1 fruit fly cellular context compared by ENCODE assay signal in genomic region chr3R:15356645-15357431, dm6.
TF ChIP-seq lines count a peak whose summit lies in the region.

Gene Atg4b (minus strand): TSS chr3R:15356924.
Gene Hibch (plus strand): TSS chr3R:15357229.

TF ChIP-seq in whole organism, embryonic, 481 proteins besides CTCF, POLR2A, EP300 and RAD21 (continued from another document):
- peak; percentile 98 for TF ChIP-seq ewg (GFP tag; optimal IDR thresholded peaks at IDR 0.05; lab: Kevin White, UChicago)
- peak; percentile 61; the same call in 1 of the 2 replicates for TF ChIP-seq Taf1 (GFP tag; IDR thresholded peaks at IDR 0.05; lab: Robert Waterston, UW)
- no peak; the same call in 1 of the 2 replicates for TF ChIP-seq dati (GFP tag; IDR thresholded peaks at IDR 0.05; lab: Robert Waterston, UW)
- TF ChIP-seq Lim3 (GFP tag; IDR thresholded peaks at IDR 0.05; lab: Robert Waterston, UW) = 0 out of 2 replicates have a peak, but pooled peaks have one; percentile 25
- TF ChIP-seq ase (GFP tag; IDR thresholded peaks at IDR 0.05; lab: Robert Waterston, UW) = peak; percentile 66; the same call in 2 of the 3 replicates
- peak; percentile 82 for TF ChIP-seq CG9727 (GFP tag; optimal IDR thresholded peaks at IDR 0.05; lab: Kevin White, UChicago)
- peak; percentile 62; the same call in 2 of the 3 replicates for TF ChIP-seq zfh1 (GFP tag; IDR thresholded peaks at IDR 0.05; lab: Robert Waterston, UW)
- TF ChIP-seq CG14441 (GFP tag; IDR thresholded peaks at IDR 0.05; lab: Robert Waterston, UW) = peak; percentile 78
- TF ChIP-seq CG18764 (GFP tag; optimal IDR thresholded peaks at IDR 0.05; lab: Kevin White, UChicago) = peak; percentile 73
- TF ChIP-seq Tbp (GFP tag; optimal IDR thresholded peaks at IDR 0.05; lab: Kevin White, UChicago) = no peak
- peak; percentile 79 for TF ChIP-seq nerfin-1 (tag; optimal IDR thresholded peaks at IDR 0.05; lab: Kevin White, UChicago)
- peak; percentile 41; the same call in 1 of the 2 replicates for TF ChIP-seq amos (GFP tag; IDR thresholded peaks at IDR 0.05; lab: Robert Waterston, UW; ENCODE audit: partially characterized antibody)
- TF ChIP-seq tx (GFP tag; optimal IDR thresholded peaks at IDR 0.05; lab: Kevin White, UChicago) = peak; percentile 23
- TF ChIP-seq ssp (GFP tag; IDR thresholded peaks at IDR 0.05; lab: Robert Waterston, UW) = peak; percentile 75
- peak; percentile 82 for TF ChIP-seq NFAT (GFP tag; IDR thresholded peaks at IDR 0.05; lab: Robert Waterston, UW)
- no peak for TF ChIP-seq jing (GFP tag; optimal IDR thresholded peaks at IDR 0.05; lab: Kevin White, UChicago)
- TF ChIP-seq unpg (GFP tag; optimal IDR thresholded peaks at IDR 0.05; lab: Kevin White, UChicago) = peak; percentile 80
- TF ChIP-seq crp (GFP tag; optimal IDR thresholded peaks at IDR 0.05; lab: Kevin White, UChicago) = peak; percentile 48 to 91
- TF ChIP-seq dan (GFP tag; IDR thresholded peaks at IDR 0.05; lab: Robert Waterston, UW) = peak; percentile 57
- 0 out of 3 replicates have a peak, but pooled peaks have one; percentile 22 for TF ChIP-seq z (GFP tag; IDR thresholded peaks at IDR 0.05; lab: Robert Waterston, UW)
- no peak for TF ChIP-seq CG9876 (GFP tag; optimal IDR thresholded peaks at IDR 0.05; lab: Kevin White, UChicago)
- TF ChIP-seq CG4854 (GFP tag; optimal IDR thresholded peaks at IDR 0.05; lab: Kevin White, UChicago) = peak; percentile 16
- TF ChIP-seq nerfin-2 (GFP tag; IDR thresholded peaks at IDR 0.05; lab: Robert Waterston, UW; ENCODE audit: partially characterized antibody) = no peak
- peak; percentile 87 for TF ChIP-seq exex (tag; optimal IDR thresholded peaks at IDR 0.05; lab: Kevin White, UChicago)
- peak; percentile 55 for TF ChIP-seq CG7928 (GFP tag; optimal IDR thresholded peaks at IDR 0.05; lab: Kevin White, UChicago)
- no peak for TF ChIP-seq Camta (GFP tag; optimal IDR thresholded peaks at IDR 0.05; lab: Kevin White, UChicago)
- TF ChIP-seq Fer3 (tag; optimal IDR thresholded peaks at IDR 0.05; lab: Kevin White, UChicago) = peak; percentile 87
- TF ChIP-seq dm (GFP tag; optimal IDR thresholded peaks at IDR 0.05; lab: Kevin White, UChicago) = no peak
- no peak for TF ChIP-seq CkIIα-i1 (GFP tag; IDR thresholded peaks at IDR 0.05; lab: Robert Waterston, UW)
- no peak for TF ChIP-seq otp (GFP tag; IDR thresholded peaks at IDR 0.05; lab: Robert Waterston, UW)
- no peak for TF ChIP-seq Eip74EF (GFP tag; optimal IDR thresholded peaks at IDR 0.05; lab: Kevin White, UChicago)
- peak; percentile 72 for TF ChIP-seq CG9437 (GFP tag; optimal IDR thresholded peaks at IDR 0.05; lab: Kevin White, UChicago)
- TF ChIP-seq CG42726 (GFP tag; IDR thresholded peaks at IDR 0.05; lab: Robert Waterston, UW; ENCODE audit: partially characterized antibody) = peak; percentile 64
- peak; percentile 90 for TF ChIP-seq CG12391 (tag; optimal IDR thresholded peaks at IDR 0.05; lab: Kevin White, UChicago)
- peak; percentile 22 for TF ChIP-seq fu2 (GFP tag; optimal IDR thresholded peaks at IDR 0.05; lab: Kevin White, UChicago)
- no peak for TF ChIP-seq ham (GFP tag; IDR thresholded peaks at IDR 0.05; lab: Robert Waterston, UW)
- no peak for TF ChIP-seq her (GFP tag; optimal IDR thresholded peaks at IDR 0.05; lab: Kevin White, UChicago)
- peak; percentile 89 for TF ChIP-seq grau (tag; optimal IDR thresholded peaks at IDR 0.05; lab: Kevin White, UChicago)
- TF ChIP-seq trem (tag; optimal IDR thresholded peaks at IDR 0.05; lab: Kevin White, UChicago) = peak; percentile 87
- no peak for TF ChIP-seq NC2α (GFP tag; optimal IDR thresholded peaks at IDR 0.05; lab: Kevin White, UChicago)
- no peak for TF ChIP-seq run (tag; optimal IDR thresholded peaks at IDR 0.05; lab: Kevin White, UChicago)
- TF ChIP-seq CG11504 (tag; optimal IDR thresholded peaks at IDR 0.05; lab: Kevin White, UChicago) = no peak
- TF ChIP-seq crol (GFP tag; IDR thresholded peaks at IDR 0.05; lab: Robert Waterston, UW) = no peak
- TF ChIP-seq Elba2 (GFP tag; optimal IDR thresholded peaks at IDR 0.05; lab: Kevin White, UChicago) = peak; percentile 84
- peak; percentile 74 for TF ChIP-seq CG10366 (GFP tag; IDR thresholded peaks at IDR 0.05; lab: Robert Waterston, UW)
- no peak for TF ChIP-seq Bgb (GFP tag; IDR thresholded peaks at IDR 0.05; lab: Robert Waterston, UW; ENCODE audit: partially characterized antibody)
- TF ChIP-seq CG34376 (GFP tag; optimal IDR thresholded peaks at IDR 0.05; lab: Kevin White, UChicago) = peak; percentile 82
- TF ChIP-seq Dref (GFP tag; IDR thresholded peaks at IDR 0.05; lab: Robert Waterston, UW) = peak; percentile 36; the same call in 1 of the 2 replicates
- peak; percentile 85 for TF ChIP-seq NfI (GFP tag; optimal IDR thresholded peaks at IDR 0.05; lab: Kevin White, UChicago)
- TF ChIP-seq CG10979 (tag; optimal IDR thresholded peaks at IDR 0.05; lab: Kevin White, UChicago) = peak; percentile 84
- TF ChIP-seq shn (GFP tag; optimal IDR thresholded peaks at IDR 0.05; lab: Kevin White, UChicago) = no peak
- TF ChIP-seq knrl (GFP tag; IDR thresholded peaks at IDR 0.05; lab: Robert Waterston, UW; ENCODE audit: partially characterized antibody) = 0 out of 3 replicates have a peak, but pooled peaks have one; percentile 20
- TF ChIP-seq MBD-R2 (GFP tag; IDR thresholded peaks at IDR 0.05; lab: Robert Waterston, UW) = peak; percentile 87
- peak; percentile 60; the same call in 1 of the 3 replicates for TF ChIP-seq CG2889 (GFP tag; IDR thresholded peaks at IDR 0.05; lab: Robert Waterston, UW)
- no peak for TF ChIP-seq disco-r (GFP tag; optimal IDR thresholded peaks at IDR 0.05; lab: Kevin White, UChicago)
- peak; percentile 89 for TF ChIP-seq Max (GFP tag; optimal IDR thresholded peaks at IDR 0.05; lab: Kevin White, UChicago)
- TF ChIP-seq cwo (GFP tag; optimal IDR thresholded peaks at IDR 0.05; lab: Kevin White, UChicago) = peak; percentile 79
- TF ChIP-seq stwl (tag; optimal IDR thresholded peaks at IDR 0.05; lab: Kevin White, UChicago) = peak; percentile 51
- TF ChIP-seq Rx (GFP tag; IDR thresholded peaks at IDR 0.05; lab: Robert Waterston, UW) = peak; percentile 71; the same call in 1 of the 2 replicates
- TF ChIP-seq MESR4 (GFP tag; optimal IDR thresholded peaks at IDR 0.05; lab: Kevin White, UChicago) = peak; percentile 79
- TF ChIP-seq Kr (GFP tag; optimal IDR thresholded peaks at IDR 0.05; lab: Kevin White, UChicago) = no peak
- 0 out of 2 replicates have a peak, but pooled peaks have one; percentile 27 for TF ChIP-seq CG16779 (GFP tag; IDR thresholded peaks at IDR 0.05; lab: Robert Waterston, UW)
- TF ChIP-seq Myb (GFP tag; optimal IDR thresholded peaks at IDR 0.05; lab: Kevin White, UChicago) = peak; percentile 15
- no peak for TF ChIP-seq bab2 (GFP tag; optimal IDR thresholded peaks at IDR 0.05; lab: Kevin White, UChicago)
- peak; percentile 85 for TF ChIP-seq dysf (GFP tag; IDR thresholded peaks at IDR 0.05; lab: Robert Waterston, UW)
- peak; percentile 93 for TF ChIP-seq CG2678 (tag; optimal IDR thresholded peaks at IDR 0.05; lab: Kevin White, UChicago)
- TF ChIP-seq esg (GFP tag; conservative IDR thresholded peaks at IDR 0.05; lab: Robert Waterston, UW) = peak; percentile 76
- TF ChIP-seq CG12942 (GFP tag; optimal IDR thresholded peaks at IDR 0.05; lab: Kevin White, UChicago) = peak; percentile 74
- peak; percentile 44 for TF ChIP-seq CG10274 (GFP tag; optimal IDR thresholded peaks at IDR 0.05; lab: Kevin White, UChicago)
- TF ChIP-seq ab (GFP tag; optimal IDR thresholded peaks at IDR 0.05; lab: Kevin White, UChicago) = no peak
- TF ChIP-seq CG8388 (GFP tag; optimal IDR thresholded peaks at IDR 0.05; lab: Kevin White, UChicago) = peak; percentile 76
- no peak for TF ChIP-seq usp (GFP tag; optimal IDR thresholded peaks at IDR 0.05; lab: Kevin White, UChicago)
- TF ChIP-seq lilli (GFP tag; optimal IDR thresholded peaks at IDR 0.05; lab: Kevin White, UChicago) = peak; percentile 74
- TF ChIP-seq ATbp (GFP tag; optimal IDR thresholded peaks at IDR 0.05; lab: Kevin White, UChicago) = peak; percentile 59
- peak; percentile 85 for TF ChIP-seq CG10147 (GFP tag; optimal IDR thresholded peaks at IDR 0.05; lab: Kevin White, UChicago)
- TF ChIP-seq CG7556 (GFP tag; optimal IDR thresholded peaks at IDR 0.05; lab: Kevin White, UChicago) = peak; percentile 87
- TF ChIP-seq CG34224 (GFP tag; IDR thresholded peaks at IDR 0.05; lab: Robert Waterston, UW; ENCODE audit: partially characterized antibody) = no peak
- TF ChIP-seq gt (GFP tag; IDR thresholded peaks at IDR 0.05; lab: Robert Waterston, UW) = peak; percentile 59; the same call in 1 of the 2 replicates
- TF ChIP-seq CG4820 (GFP tag; optimal IDR thresholded peaks at IDR 0.05; lab: Kevin White, UChicago) = peak; percentile 76
- TF ChIP-seq CG15479 (GFP tag; optimal IDR thresholded peaks at IDR 0.05; lab: Kevin White, UChicago) = peak; percentile 62
- TF ChIP-seq Ptx1 (GFP tag; IDR thresholded peaks at IDR 0.05; lab: Robert Waterston, UW) = peak; percentile 90
- TF ChIP-seq ci (GFP tag; IDR thresholded peaks at IDR 0.05; lab: Robert Waterston, UW) = peak; percentile 74; the same call in 2 of the 3 replicates
- peak; percentile 82 for TF ChIP-seq CG1602 (GFP tag; optimal IDR thresholded peaks at IDR 0.05; lab: Kevin White, UChicago)
- peak; percentile 88 for TF ChIP-seq Xbp1 (GFP tag; optimal IDR thresholded peaks at IDR 0.05; lab: Kevin White, UChicago)
- peak; percentile 90 for TF ChIP-seq Meics (GFP tag; optimal IDR thresholded peaks at IDR 0.05; lab: Kevin White, UChicago)
- TF ChIP-seq gro (GFP tag; optimal IDR thresholded peaks at IDR 0.05; lab: Kevin White, UChicago) = no peak
- TF ChIP-seq CG11695 (GFP tag; IDR thresholded peaks at IDR 0.05; lab: Robert Waterston, UW) = no peak; the same call in 1 of the 3 replicates
- TF ChIP-seq wdn (GFP tag; IDR thresholded peaks at IDR 0.05; lab: Robert Waterston, UW) = peak; percentile 79
- peak; percentile 94 for TF ChIP-seq CG9932 (GFP tag; IDR thresholded peaks at IDR 0.05; lab: Robert Waterston, UW)
- TF ChIP-seq nau (GFP tag; optimal IDR thresholded peaks at IDR 0.05; lab: Kevin White, UChicago) = no peak
- peak; percentile 81; the same call in 1 of the 2 replicates for TF ChIP-seq vvl (GFP tag; IDR thresholded peaks at IDR 0.05; lab: Robert Waterston, UW)
- TF ChIP-seq E2f1 (GFP tag; IDR thresholded peaks at IDR 0.05; lab: Robert Waterston, UW) = peak; percentile 68
- peak; percentile 80 for TF ChIP-seq lbe (GFP tag; optimal IDR thresholded peaks at IDR 0.05; lab: Kevin White, UChicago)
- peak; percentile 91 for TF ChIP-seq slbo (GFP tag; IDR thresholded peaks at IDR 0.05; lab: Robert Waterston, UW)
- peak; percentile 69; the same call in 2 of the 3 replicates for TF ChIP-seq croc (GFP tag; conservative IDR thresholded peaks at IDR 0.05; lab: Robert Waterston, UW)
- TF ChIP-seq fd3F (GFP tag; optimal IDR thresholded peaks at IDR 0.05; lab: Kevin White, UChicago) = peak; percentile 79
- no peak for TF ChIP-seq Sox102F (GFP tag; optimal IDR thresholded peaks at IDR 0.05; lab: Kevin White, UChicago)
- TF ChIP-seq HLH4C (GFP tag; IDR thresholded peaks at IDR 0.05; lab: Robert Waterston, UW; ENCODE audit: partially characterized antibody) = no peak
- no peak for TF ChIP-seq pb (GFP tag; optimal IDR thresholded peaks at IDR 0.05; lab: Kevin White, UChicago)
- no peak for TF ChIP-seq Doc2 (GFP tag; IDR thresholded peaks at IDR 0.05; lab: Robert Waterston, UW)
- TF ChIP-seq Ada2b (GFP tag; IDR thresholded peaks at IDR 0.05; lab: Robert Waterston, UW) = peak; percentile 79
- no peak for TF ChIP-seq CG7786 (GFP tag; optimal IDR thresholded peaks at IDR 0.05; lab: Kevin White, UChicago)
- TF ChIP-seq pfk (GFP tag; optimal IDR thresholded peaks at IDR 0.05; lab: Kevin White, UChicago) = peak; percentile 47
- TF ChIP-seq Dek (tag; optimal IDR thresholded peaks at IDR 0.05; lab: Kevin White, UChicago) = no peak
- TF ChIP-seq CG3163 (GFP tag; optimal IDR thresholded peaks at IDR 0.05; lab: Kevin White, UChicago) = no peak
- TF ChIP-seq CG12104 (GFP tag; optimal IDR thresholded peaks at IDR 0.05; lab: Kevin White, UChicago) = peak; percentile 79
- 0 out of 2 replicates have a peak, but pooled peaks have one; percentile 42 for TF ChIP-seq chm (GFP tag; IDR thresholded peaks at IDR 0.05; lab: Robert Waterston, UW)
- TF ChIP-seq sug (tag; optimal IDR thresholded peaks at IDR 0.05; lab: Kevin White, UChicago) = peak; percentile 93
- peak; percentile 78 for TF ChIP-seq scrt (GFP tag; optimal IDR thresholded peaks at IDR 0.05; lab: Kevin White, UChicago)
- TF ChIP-seq CG15696 (tag; optimal IDR thresholded peaks at IDR 0.05; lab: Kevin White, UChicago) = peak; percentile 91
- no peak for TF ChIP-seq slp2 (GFP tag; optimal IDR thresholded peaks at IDR 0.05; lab: Kevin White, UChicago)
- peak; percentile 69; the same call in 1 of the 2 replicates for TF ChIP-seq cas (GFP tag; IDR thresholded peaks at IDR 0.05; lab: Robert Waterston, UW)
- TF ChIP-seq CG7839 (tag; optimal IDR thresholded peaks at IDR 0.05; lab: Kevin White, UChicago) = peak; percentile 89
- no peak for TF ChIP-seq crc (GFP tag; optimal IDR thresholded peaks at IDR 0.05; lab: Kevin White, UChicago)
TF ChIP-seq in whole organism, embryonic: peak in this region for 317.
